Fruit fly (Drosophila melanogaster) Kc167 (cell line): ENCODE results near the gene CG11122.
"Not testable (repeated sequence)": the region's sequence is repeated elsewhere in the genome, so short reads cannot be mapped to it uniquely, and the experiment has no call there.

Experiments used
- Sin3A ChIP-seq: fragments of >200 bp; optimal IDR thresholded peaks from 2 replicates; lab custom pipeline; 2018; ENCODE audit warnings: missing external identifiers
- h ChIP-seq: fragments of >200 bp; optimal IDR thresholded peaks from 3 replicates; lab custom pipeline; 2018; ENCODE audit warnings: missing external identifiers
- psq ChIP-seq: fragments of >200 bp; optimal IDR thresholded peaks from 2 replicates; lab custom pipeline; 2017; ENCODE audit warnings: missing external identifiers

- TF ChIP-seq psq (lab: Kevin White, UChicago); Sin3A (lab: Kevin White, UChicago); h: not testable (repeated sequence)
Observed at dm6 chrX:11095973-11096372, 28.6 kb downstream of the CG11122 start, which contains the start of gene CG42249.
